Worm (Caenorhabditis elegans): ENCODE measurements around the gene F43G6.4.

Gene F43G6.4

DNA sequence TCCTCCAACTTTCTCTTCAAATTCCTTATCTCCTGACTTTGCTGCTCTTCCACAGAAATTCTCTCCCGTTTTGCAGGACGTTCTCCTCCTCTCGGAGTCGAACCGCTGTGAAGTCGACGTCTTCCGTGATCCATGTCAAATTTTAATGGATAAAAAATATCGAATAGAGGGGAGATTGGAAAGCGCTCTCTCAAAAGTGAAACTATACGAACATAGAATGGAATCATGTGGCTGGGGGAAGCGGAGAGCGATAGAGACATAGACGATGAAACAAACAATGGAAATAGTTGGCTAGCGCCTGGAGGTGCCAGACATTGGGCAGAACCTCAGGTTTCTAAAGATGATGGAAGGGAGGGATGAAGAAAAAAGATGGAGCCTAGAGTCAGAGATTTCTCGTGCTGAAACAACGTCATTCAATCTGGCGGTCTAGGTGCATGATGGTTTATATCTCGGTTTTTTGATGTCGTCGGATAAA lies 23.4 kb downstream of the F43G6.4 start, which contains the start of gene F43G6.8:
Gene F43G6.8 (minus strand): TSS at position 198 of the 475 bp plus-strand sequence.
- TF ChIP-seq nhr-11 (tag; optimal IDR thresholded peaks at IDR 0.05) (peak; percentile 80), hif-1 (tag; optimal IDR thresholded peaks at IDR 0.05) (peak in 1 of 2 experiments; percentile 48), mes-2 (tag; optimal IDR thresholded peaks at IDR 0.05; ENCODE audit: poor library complexity, severe bottlenecking) (peak; percentile 36), rbr-2 (tag; optimal IDR thresholded peaks at IDR 0.05) (no peak), nhr-6 (tag; optimal IDR thresholded peaks at IDR 0.05) (peak; percentile 23), hlh-11 (tag; optimal IDR thresholded peaks at IDR 0.05) (peak; percentile 74), mdl-1 (tag; optimal IDR thresholded peaks at IDR 0.05) (peak in 1 of 2 experiments; percentile 74), nhr-28 (tag; optimal IDR thresholded peaks at IDR 0.05) (peak; percentile 53), daf-16 (GFP tag; optimal IDR thresholded peaks at IDR 0.05) (no peak), daf-16 (tag; optimal IDR thresholded peaks at IDR 0.05) (peak; percentile 2), hmg-1.1 (GFP tag; IDR thresholded peaks at IDR 0.05) (peak; percentile 64), D1046.2 (GFP tag; IDR thresholded peaks at IDR 0.05) (no peak), dpl-1 (GFP tag; optimal IDR thresholded peaks at IDR 0.05) (peak; percentile 24), mep-1 (tag; optimal IDR thresholded peaks at IDR 0.05) (peak; percentile 56), Y5F2A.4 (GFP tag; optimal IDR thresholded peaks at IDR 0.05) (no peak), ama-1 (optimal IDR thresholded peaks at IDR 0.05) (peak; percentile 73), spr-1 (tag; optimal IDR thresholded peaks at IDR 0.05) (no peak), ctbp-1 (GFP tag; IDR thresholded peaks at IDR 0.05) (no peak), hlh-30 (tag; optimal IDR thresholded peaks at IDR 0.05; ENCODE audit: insufficient read depth) (peak; percentile 95), lsy-2 (tag; optimal IDR thresholded peaks at IDR 0.05) (no peak), aha-1 (tag) (peak; percentile 75), saeg-2 (GFP tag; IDR thresholded peaks at IDR 0.05) (no peak), dmd-8 (GFP tag; IDR thresholded peaks at IDR 0.05) (0 out of 2 replicates have a peak, but pooled peaks have one; percentile 18)

- TF ChIP-seq unc-62 (GFP tag; optimal IDR thresholded peaks at IDR 0.05 in 1 of 2) (peak in 1 of 2 experiments; percentile 98), unc-62 (tag; optimal IDR thresholded peaks at IDR 0.05) (no peak), snpc-1.2 (GFP tag; IDR thresholded peaks at IDR 0.05) (no peak), aha-1 (tag) (peak; percentile 80)
Measured at ce11 chrII:11816014-11816413, 25.5 kb downstream of the F43G6.4 start.

DNA sequence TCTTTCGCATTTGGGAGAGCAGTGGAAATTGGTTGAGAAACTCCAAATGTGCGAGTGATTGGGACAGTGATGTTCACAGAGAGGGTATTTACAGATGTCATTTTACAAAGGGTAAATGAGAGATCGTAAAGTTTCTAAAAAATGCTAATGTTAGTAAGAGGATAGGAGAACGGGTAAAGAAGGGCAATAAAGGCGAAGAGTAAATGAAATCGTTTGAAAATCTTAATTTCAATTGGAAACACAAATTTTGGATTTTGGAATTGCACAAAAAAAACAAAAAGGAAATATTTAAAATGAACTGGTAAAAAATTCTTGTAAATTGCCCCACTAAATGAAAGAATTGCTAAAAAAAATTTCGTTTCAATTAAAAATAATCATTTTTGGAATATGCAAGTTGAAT lies 25.9 kb downstream of the F43G6.4 start, which contains the start of gene pap-3:
Gene pap-3 (minus strand): TSS at position 101 of the 400 bp plus-strand sequence.
- TF ChIP-seq vab-7 (GFP tag; IDR thresholded peaks at IDR 0.05) (no peak), hlh-11 (tag; optimal IDR thresholded peaks at IDR 0.05) (no peak), pqm-1 (tag; optimal IDR thresholded peaks at IDR 0.05) (no peak), zfp-2 (tag; optimal IDR thresholded peaks at IDR 0.05) (no peak), zfp-3 (GFP tag; conservative IDR thresholded peaks at IDR 0.05) (no peak), nhr-41 (GFP tag; IDR thresholded peaks at IDR 0.05) (no peak), zip-11 (GFP tag; IDR thresholded peaks at IDR 0.05) (no peak), zag-1 (tag; optimal IDR thresholded peaks at IDR 0.05) (no peak), Y75B8A.6 (GFP tag; IDR thresholded peaks at IDR 0.05) (no peak), lin-29 (GFP tag; IDR thresholded peaks at IDR 0.05) (no peak), mep-1 (tag; optimal IDR thresholded peaks at IDR 0.05) (no peak), ztf-7 (tag; optimal IDR thresholded peaks at IDR 0.05) (no peak), tag-97 (GFP tag; IDR thresholded peaks at IDR 0.05) (no peak), nhr-237 (tag; optimal IDR thresholded peaks at IDR 0.05) (no peak), unc-130 (GFP tag; optimal IDR thresholded peaks at IDR 0.05) (no peak)
